Worm (Caenorhabditis elegans) whole organism, late embryonic: ENCODE results near the gene F07E5.5.
"Not testable (repeated sequence)": the region's sequence is repeated elsewhere in the genome, so short reads cannot be mapped to it uniquely, and the experiment has no call there.

ENCODE experiments used
- C08G9.2 ChIP-seq: sonication (generic microtip); optimal IDR thresholded peaks from 2 replicates; lab custom pipeline; 2016; ENCODE audit warnings: mild to moderate bottlenecking, missing genetic modification characterization, moderate library complexity, missing compliant biosample characterization
- F13H6.1 ChIP-seq: sonication (generic microtip); optimal IDR thresholded peaks from 2 replicates; lab custom pipeline; 2016; ENCODE audit warnings: missing genetic modification characterization, missing compliant biosample characterization
- K02D7.2 ChIP-seq: sonication (generic microtip); optimal IDR thresholded peaks from 2 replicates; lab custom pipeline; 2017; ENCODE audit warnings: mild to moderate bottlenecking, missing genetic modification characterization, missing compliant biosample characterization
- K09A11.1 ChIP-seq: sonication (generic microtip); optimal IDR thresholded peaks from 2 replicates; lab custom pipeline; 2017; ENCODE audit warnings: antibody characterized with exemption, mild to moderate bottlenecking, missing genetic modification characterization, missing compliant biosample characterization; ENCODE audit not compliant: insufficient read depth
- T23F11.4 ChIP-seq: fragments of 200-800 bp; sonication (Bioruptor generic); optimal IDR thresholded peaks from 2 replicates; lab custom pipeline; 2018; ENCODE audit warnings: mild to moderate bottlenecking, missing genetic modification characterization, missing compliant biosample characterization
- Y22D7AL.16 ChIP-seq: sonication (generic microtip); optimal IDR thresholded peaks from 2 replicates; lab custom pipeline; 2016; ENCODE audit warnings: missing genetic modification characterization, missing compliant biosample characterization
- ahr-1 ChIP-seq: sonication (generic microtip); optimal IDR thresholded peaks from 2 replicates; lab custom pipeline; 2016; ENCODE audit warnings: missing genetic modification characterization, missing compliant biosample characterization
- ama-1 ChIP-seq: fragments of 150-350 bp; optimal IDR thresholded peaks from 2 replicates; lab custom pipeline; 2014
- ceh-2 ChIP-seq: sonication (generic microtip); optimal IDR thresholded peaks from 2 replicates; lab custom pipeline; 2016; ENCODE audit warnings: missing genotype, missing genetic modification characterization, missing compliant biosample characterization
- ceh-22 ChIP-seq: sonication (generic microtip); optimal IDR thresholded peaks from 2 replicates; lab custom pipeline; 2017; ENCODE audit warnings: missing biosample characterization, missing genetic modification characterization
- ceh-24 ChIP-seq: sonication (generic microtip); optimal IDR thresholded peaks from 2 replicates; lab custom pipeline; 2016; ENCODE audit warnings: mild to moderate bottlenecking, missing genetic modification characterization, missing compliant biosample characterization
- ceh-30 ChIP-seq: fragments of 150-350 bp; optimal IDR thresholded peaks from 2 replicates; lab custom pipeline; 2014; ENCODE audit warnings: missing biosample characterization, missing genetic modification characterization
- ceh-31 ChIP-seq: sonication (generic microtip); optimal IDR thresholded peaks from 2 replicates; lab custom pipeline; 2016; ENCODE audit warnings: missing genetic modification characterization, missing compliant biosample characterization
- ceh-34 ChIP-seq: sonication (generic microtip); optimal IDR thresholded peaks from 2 replicates; lab custom pipeline; 2016; ENCODE audit warnings: mild to moderate bottlenecking, missing genetic modification characterization, missing compliant biosample characterization
- ceh-48 ChIP-seq: sonication (generic microtip); optimal IDR thresholded peaks from 2 replicates; lab custom pipeline; 2016; ENCODE audit warnings: missing genetic modification characterization, inconsistent platforms, missing compliant biosample characterization
- ceh-9 ChIP-seq: sonication (generic microtip); optimal IDR thresholded peaks from 2 replicates; lab custom pipeline; 2016; ENCODE audit warnings: mild to moderate bottlenecking, missing genetic modification characterization, inconsistent platforms, missing compliant biosample characterization
- dve-1 ChIP-seq: sonication (generic microtip); optimal IDR thresholded peaks from 2 replicates; lab custom pipeline; 2017; ENCODE audit warnings: antibody characterized with exemption, mild to moderate bottlenecking, missing genetic modification characterization, missing compliant biosample characterization
- elt-2 ChIP-seq: sonication (generic microtip); optimal IDR thresholded peaks from 2 replicates; lab custom pipeline; 2016; ENCODE audit warnings: missing genetic modification reagents, missing genetic modification characterization, missing compliant biosample characterization
- ets-4 ChIP-seq: sonication (generic microtip); optimal IDR thresholded peaks from 2 replicates; lab custom pipeline; 2016; ENCODE audit warnings: missing genetic modification characterization, missing compliant biosample characterization
- eyg-1 ChIP-seq: sonication (generic microtip); optimal IDR thresholded peaks from 2 replicates; lab custom pipeline; 2016; ENCODE audit warnings: missing genotype, missing genetic modification characterization, missing compliant biosample characterization
- fax-1 ChIP-seq: sonication (generic microtip); optimal IDR thresholded peaks from 2 replicates; lab custom pipeline; 2016; ENCODE audit warnings: missing genotype, missing genetic modification characterization, missing compliant biosample characterization
- fkh-10 ChIP-seq: fragments of 150-350 bp; optimal IDR thresholded peaks from 2 replicates; lab custom pipeline; 2014; ENCODE audit warnings: missing biosample characterization, missing genetic modification reagents, missing genetic modification characterization
- gmeb-2 ChIP-seq: sonication (generic microtip); optimal IDR thresholded peaks from 2 replicates; lab custom pipeline; 2016; ENCODE audit warnings: missing genetic modification characterization, inconsistent platforms, missing compliant biosample characterization
- hlh-15 ChIP-seq: sonication (generic microtip); optimal IDR thresholded peaks from 2 replicates; lab custom pipeline; 2016; ENCODE audit warnings: missing genetic modification characterization, missing compliant biosample characterization
- hlh-30 ChIP-seq: sonication (generic microtip); optimal IDR thresholded peaks from 2 replicates; lab custom pipeline; 2017; ENCODE audit warnings: antibody characterized with exemption, missing genetic modification characterization, missing compliant biosample characterization; ENCODE audit not compliant: insufficient read depth
- hlh-6 ChIP-seq: sonication (generic microtip); optimal IDR thresholded peaks from 2 replicates; lab custom pipeline; 2016; ENCODE audit warnings: missing genotype, missing genetic modification characterization, missing compliant biosample characterization
- lin-11 ChIP-seq: fragments of 200-800 bp; sonication (Bioruptor generic); optimal IDR thresholded peaks from 2 replicates; lab custom pipeline; 2018; ENCODE audit warnings: mild to moderate bottlenecking, missing genetic modification characterization, missing compliant biosample characterization
- madf-2 ChIP-seq: sonication (generic microtip); optimal IDR thresholded peaks from 2 replicates; lab custom pipeline; 2017; ENCODE audit warnings: missing genetic modification characterization, missing compliant biosample characterization
- nfya-1 ChIP-seq: sonication (generic microtip); optimal IDR thresholded peaks from 2 replicates; lab custom pipeline; 2017; ENCODE audit warnings: missing genetic modification characterization, mild to moderate bottlenecking, missing compliant biosample characterization, antibody characterized with exemption, moderate library complexity
- nhr-11 ChIP-seq: fragments of 150-350 bp; optimal IDR thresholded peaks from 2 replicates; lab custom pipeline; 2014; ENCODE audit warnings: missing biosample characterization, missing genetic modification characterization
- npax-4 ChIP-seq: sonication (generic microtip); optimal IDR thresholded peaks from 2 replicates; lab custom pipeline; 2016; ENCODE audit warnings: missing genetic modification characterization, missing compliant biosample characterization
- odd-2 ChIP-seq: sonication (generic microtip); optimal IDR thresholded peaks from 2 replicates; lab custom pipeline; 2017; ENCODE audit warnings: antibody characterized with exemption, mild to moderate bottlenecking, missing genetic modification characterization, missing compliant biosample characterization
- pag-3 ChIP-seq: sonication (generic microtip); optimal IDR thresholded peaks from 2 replicates; lab custom pipeline; 2016; ENCODE audit warnings: missing compliant biosample characterization, missing genetic modification characterization, borderline replicate concordance
- pat-9 ChIP-seq: fragments of 200-800 bp; sonication (Bioruptor generic); optimal IDR thresholded peaks from 2 replicates; lab custom pipeline; 2018; ENCODE audit warnings: mild to moderate bottlenecking, missing genetic modification characterization, moderate library complexity, missing compliant biosample characterization
- pha-4 ChIP-seq: fragments of 150-350 bp; optimal IDR thresholded peaks from 2 replicates; lab custom pipeline; 2018; ENCODE audit warnings: missing biosample characterization, missing genetic modification reagents, missing genetic modification characterization
- pqm-1 ChIP-seq: sonication (generic microtip); optimal IDR thresholded peaks from 2 replicates; lab custom pipeline; 2016; ENCODE audit warnings: missing genetic modification characterization, missing compliant biosample characterization
- pros-1 ChIP-seq: fragments of 150-350 bp; optimal IDR thresholded peaks from 2 replicates; lab custom pipeline; 2014; ENCODE audit warnings: missing biosample characterization, missing genetic modification reagents, missing genetic modification characterization
- sdc-2 ChIP-seq: sonication (generic microtip); optimal IDR thresholded peaks from 2 replicates; lab custom pipeline; 2016; ENCODE audit warnings: missing genotype, missing genetic modification characterization, missing compliant biosample characterization
- sox-2 ChIP-seq: fragments of 200-800 bp; sonication (Bioruptor generic); IDR thresholded peaks from 2 replicates; pipeline ENCODE4 v1.3.6; 2022; ENCODE audit warnings: missing genetic modification reagents, missing genetic modification characterization, missing compliant biosample characterization
- sox-4 ChIP-seq: sonication (generic microtip); optimal IDR thresholded peaks from 2 replicates; lab custom pipeline; 2017; ENCODE audit warnings: mild to moderate bottlenecking, missing genetic modification characterization, inconsistent platforms, missing compliant biosample characterization
- tbx-2 ChIP-seq: sonication (generic microtip); optimal IDR thresholded peaks from 2 replicates; lab custom pipeline; 2016; ENCODE audit warnings: missing genetic modification characterization, missing compliant biosample characterization
- unc-42 ChIP-seq: sonication (generic microtip); optimal IDR thresholded peaks from 2 replicates; lab custom pipeline; 2016; ENCODE audit warnings: missing genotype, missing genetic modification characterization, missing compliant biosample characterization
- unc-55 ChIP-seq: sonication (generic microtip); optimal IDR thresholded peaks from 2 replicates; lab custom pipeline; 2017; ENCODE audit warnings: missing biosample characterization, missing genetic modification reagents, missing genetic modification characterization

The F07E5.5 gene

ce11 chrII:2075513-2075912 lies 16.6 kb upstream of the F07E5.5 start, which contains the start of gene F07E5.8:
Gene F07E5.8, minus strand, starts transcription at chrII:2075613.
- TF ChIP-seq sdc-2 (tag; lab: Kevin White, UChicago): no peak
- TF ChIP-seq K09A11.1: no peak
- TF ChIP-seq ahr-1 (tag; lab: Kevin White, UChicago): no peak
- TF ChIP-seq pros-1 (tag; lab: Kevin White, UChicago): no peak
- no peak for TF ChIP-seq nhr-11
- no peak for TF ChIP-seq fkh-10 (GFP tag; lab: Kevin White, UChicago)
- TF ChIP-seq dve-1 (tag; lab: Kevin White, UChicago): no peak
- no peak for TF ChIP-seq hlh-15 (tag; lab: Kevin White, UChicago)
- TF ChIP-seq K02D7.2 (tag; lab: Kevin White, UChicago): no peak
- TF ChIP-seq fax-1 (tag; lab: Kevin White, UChicago): no peak

- TF ChIP-seq ceh-30 (tag; lab: Kevin White, UChicago): no peak
- no peak for TF ChIP-seq pag-3 (tag; lab: Kevin White, UChicago)
- no peak for TF ChIP-seq hlh-30 (tag; lab: Kevin White, UChicago)
- TF ChIP-seq ceh-9 (tag; lab: Kevin White, UChicago): no peak
- no peak for TF ChIP-seq ceh-34
- TF ChIP-seq C08G9.2: no peak
- TF ChIP-seq lin-11 (tag; lab: Kevin White, UChicago): no peak
- no peak for TF ChIP-seq pha-4
Observed at ce11 chrII:2071429-2071828, 12.6 kb upstream of the F07E5.5 start, which contains the start of gene F07E5.7. Gene F07E5.7, minus strand, starts transcription at chrII:2071529.

DNA sequence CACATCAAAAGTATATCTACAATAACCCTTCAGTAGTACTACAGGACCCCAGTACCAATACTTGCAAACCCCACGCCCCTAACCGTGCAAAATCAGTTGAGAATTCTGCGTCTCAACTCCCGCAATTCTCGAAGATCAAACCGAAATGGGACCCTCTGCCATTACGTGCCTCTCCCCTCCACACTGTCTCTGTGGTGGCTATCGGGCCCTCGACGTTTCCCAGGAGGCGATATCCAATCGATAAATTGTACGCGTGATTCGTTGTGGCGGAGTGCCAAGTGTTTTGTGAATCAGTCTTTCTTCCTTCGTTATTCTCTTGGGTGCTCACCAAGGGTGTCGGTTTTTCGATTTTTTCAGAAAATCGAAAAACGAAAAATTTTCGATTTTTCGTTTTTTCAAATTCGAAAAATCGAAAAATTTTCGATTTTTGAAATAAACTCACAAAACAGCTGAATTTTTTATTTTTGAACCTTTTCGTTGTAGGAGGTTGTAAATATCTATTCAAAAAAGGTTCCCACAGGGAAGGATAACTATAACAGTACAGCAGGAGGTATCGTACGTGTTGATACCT lies 8.7 kb upstream of the F07E5.5 start, which contains the start of gene F07E5.12:
TSS of gene F07E5.12 (plus strand) at position 521 of the 571 bp plus-strand sequence.
- TF ChIP-seq elt-2, Y22D7AL.16, madf-2 (tag; lab: Kevin White, UChicago): not testable (repeated sequence)

DNA sequence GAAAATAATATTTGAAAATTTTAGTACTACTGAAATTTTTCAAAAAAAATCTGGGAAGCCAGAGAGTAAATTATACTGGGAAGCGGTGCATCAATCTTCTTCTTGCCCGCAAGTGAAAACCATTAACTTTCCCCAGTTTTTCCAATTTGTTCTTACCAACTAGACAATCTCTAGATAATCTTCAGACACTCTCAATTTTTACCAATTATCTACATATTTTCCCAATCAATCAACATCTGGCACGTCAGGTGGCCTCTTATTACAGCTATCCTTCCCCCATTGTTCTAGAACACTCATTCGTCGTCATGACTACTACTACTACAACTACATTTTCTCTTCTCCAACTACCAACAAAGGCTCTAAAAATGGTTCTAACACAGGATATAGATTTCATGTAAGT lies 5.6 kb upstream of the F07E5.5 start, which contains the start of gene fbxb-6:
TSS of gene fbxb-6 (plus strand) at position 301 of the 400 bp plus-strand sequence.
- no peak for TF ChIP-seq sox-4
- TF ChIP-seq pqm-1 (tag; lab: Kevin White, UChicago): no peak
- no peak for TF ChIP-seq ceh-30 (tag; lab: Kevin White, UChicago)
- no peak for TF ChIP-seq F13H6.1 (tag; lab: Kevin White, UChicago)
- no peak for TF ChIP-seq lin-11 (tag; lab: Kevin White, UChicago)
- TF ChIP-seq hlh-30 (tag; lab: Kevin White, UChicago): no peak
- TF ChIP-seq C08G9.2: no peak
- TF ChIP-seq ceh-22 (tag; lab: Kevin White, UChicago): no peak
- TF ChIP-seq ceh-2 (tag; lab: Kevin White, UChicago): no peak
- TF ChIP-seq ceh-24 (tag; lab: Kevin White, UChicago): no peak
- TF ChIP-seq T23F11.4 (GFP tag; lab: Kevin White, UChicago): no peak
- TF ChIP-seq pat-9 (tag; lab: Kevin White, UChicago): no peak
- no peak for TF ChIP-seq nhr-11
- TF ChIP-seq Y22D7AL.16 (tag; lab: Kevin White, UChicago): no peak
- TF ChIP-seq hlh-6 (tag; lab: Kevin White, UChicago): no peak
- TF ChIP-seq npax-4 (tag; lab: Kevin White, UChicago): no peak
- no peak for TF ChIP-seq ahr-1 (tag; lab: Kevin White, UChicago)

ce11 chrII:2063989-2064388 lies 5.1 kb upstream of the F07E5.5 start, which contains the start of gene F07E5.13:
Gene F07E5.13, minus strand, starts transcription at chrII:2064089.
- no peak for TF ChIP-seq ahr-1 (tag; lab: Kevin White, UChicago)
- TF ChIP-seq ceh-48 (tag; lab: Kevin White, UChicago): no peak
- TF ChIP-seq sox-4: no peak
- no peak for TF ChIP-seq tbx-2 (tag; lab: Kevin White, UChicago)
- TF ChIP-seq ceh-30 (tag; lab: Kevin White, UChicago): no peak
- TF ChIP-seq unc-42: no peak
- no peak for TF ChIP-seq odd-2 (tag; lab: Kevin White, UChicago)
- TF ChIP-seq ceh-31 (tag; lab: Kevin White, UChicago): no peak
- no peak for TF ChIP-seq C08G9.2
- no peak for TF ChIP-seq lin-11 (tag; lab: Kevin White, UChicago)
- no peak for TF ChIP-seq pha-4
- no peak for TF ChIP-seq nfya-1 (tag; lab: Kevin White, UChicago)
- TF ChIP-seq sox-2 (GFP tag; lab: Robert Waterston, UW): no peak
- no peak for TF ChIP-seq unc-55 (GFP tag; lab: Kevin White, UChicago)
- TF ChIP-seq eyg-1 (tag; lab: Kevin White, UChicago): no peak
- TF ChIP-seq ets-4: no peak
- no peak for TF ChIP-seq ama-1 (lab: Kevin White, UChicago)
- no peak for TF ChIP-seq gmeb-2 (tag; lab: Kevin White, UChicago)
